Worm (Caenorhabditis elegans) whole organism, L4 larva: ENCODE measurements around the gene F40F9.3.

Experiments used
- nhr-76 ChIP-seq: fragments of 150-350 bp; optimal IDR thresholded peaks from 2 replicates; lab custom pipeline; 2014; ENCODE audit warnings: missing biosample characterization, missing genetic modification characterization
- nhr-77 ChIP-seq: fragments of 150-350 bp; optimal IDR thresholded peaks from 2 replicates; lab custom pipeline; 2014; ENCODE audit warnings: missing biosample characterization, missing genetic modification characterization
- saeg-2 ChIP-seq: fragments of 200-800 bp; sonication (Bioruptor generic); IDR thresholded peaks from 2 replicates; pipeline ENCODE4 v1.3.6; 2022; ENCODE audit warnings: missing genetic modification reagents, missing genetic modification characterization, missing compliant biosample characterization

DNA sequence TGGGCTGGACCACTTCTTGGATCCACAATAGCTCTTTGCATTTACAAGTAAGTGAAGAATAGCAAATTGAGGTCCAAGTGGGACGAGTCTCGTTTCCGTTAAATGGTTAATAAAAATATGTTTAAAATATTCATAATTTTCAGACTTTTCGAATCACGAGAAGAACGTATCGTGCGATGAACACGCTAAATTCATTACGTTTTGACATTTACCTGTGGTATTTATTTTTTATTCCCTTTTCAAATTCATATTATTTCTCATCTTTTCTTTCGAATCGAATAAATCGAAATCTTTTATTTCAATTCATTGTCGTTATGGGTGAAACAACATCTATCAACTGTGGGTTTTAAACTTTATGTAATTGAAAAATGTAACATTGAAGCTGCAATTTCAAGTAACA is 24.4 kb downstream of the F40F9.3 start, which contains the start of gene marc-1:
- no peak for TF ChIP-seq saeg-2 (GFP tag; lab: Robert Waterston, UW)
- no peak for TF ChIP-seq nhr-77
- no peak for TF ChIP-seq nhr-76 (tag; lab: Kevin White, UChicago)
